Worm (Caenorhabditis elegans) whole organism, L2 larva: ENCODE results near the gene E01G6.2.

Experiments used
- R02D3.7 ChIP-seq: fragments of 150-350 bp; optimal IDR thresholded peaks from 2 replicates; lab custom pipeline; 2014; ENCODE audit warnings: missing biosample characterization, missing genetic modification characterization
- Y55F3AM.14 ChIP-seq: fragments of 200-800 bp; sonication (Bioruptor generic); optimal IDR thresholded peaks from 2 replicates; lab custom pipeline; 2018; ENCODE audit warnings: mild to moderate bottlenecking, missing genetic modification characterization, missing compliant biosample characterization
- ZK546.5 ChIP-seq: sonication (generic microtip); optimal IDR thresholded peaks from 2 replicates; lab custom pipeline; 2017; ENCODE audit warnings: missing biosample characterization, missing genetic modification characterization
- alr-1 ChIP-seq: fragments of 150-350 bp; optimal IDR thresholded peaks from 2 replicates; lab custom pipeline; 2014; ENCODE audit warnings: missing biosample characterization, missing genetic modification characterization
- ama-1 ChIP-seq: fragments of 150-350 bp; optimal IDR thresholded peaks from 2 replicates; lab custom pipeline; 2018; ENCODE audit warnings: inconsistent platforms
- ceh-16 ChIP-seq: fragments of 150-350 bp; optimal IDR thresholded peaks from 2 replicates; lab custom pipeline; 2014; ENCODE audit warnings: missing biosample characterization, missing genetic modification characterization
- ceh-82 ChIP-seq: fragments of 150-350 bp; optimal IDR thresholded peaks from 2 replicates; lab custom pipeline; 2014; ENCODE audit warnings: missing biosample characterization, missing genetic modification characterization
- dmd-4 ChIP-seq: sonication (generic microtip); optimal IDR thresholded peaks from 2 replicates; lab custom pipeline; 2017; ENCODE audit warnings: missing biosample characterization, missing genetic modification characterization
- egl-27 ChIP-seq: sonication (generic microtip); optimal IDR thresholded peaks from 3 replicates; lab custom pipeline; 2017; ENCODE audit warnings: missing biosample characterization, missing genetic modification reagents, missing genetic modification characterization
- elt-1 ChIP-seq: fragments of 150-350 bp; optimal IDR thresholded peaks from 2 replicates; lab custom pipeline; 2014; ENCODE audit warnings: missing biosample characterization, missing genetic modification characterization
- fos-1 ChIP-seq: fragments of 150-350 bp; optimal IDR thresholded peaks from 2 replicates; lab custom pipeline; 2014; ENCODE audit warnings: missing biosample characterization, missing genetic modification characterization
- gmeb-1 ChIP-seq: fragments of 150-350 bp; optimal IDR thresholded peaks from 2 replicates; lab custom pipeline; 2014; ENCODE audit warnings: missing biosample characterization, missing genetic modification characterization
- lin-11 ChIP-seq: fragments of 150-350 bp; sonication (generic microtip); optimal IDR thresholded peaks from 2 replicates; lab custom pipeline; 2014; ENCODE audit warnings: missing biosample characterization, missing genetic modification characterization, inconsistent platforms, mixed read lengths
- lin-13 ChIP-seq: fragments of 150-350 bp; optimal IDR thresholded peaks from 2 replicates; lab custom pipeline; 2014; ENCODE audit warnings: missing biosample characterization, missing genetic modification reagents, missing genetic modification characterization
- lin-39 ChIP-seq: fragments of 150-350 bp; optimal IDR thresholded peaks from 2 replicates; lab custom pipeline; 2014; ENCODE audit warnings: missing biosample characterization, missing genetic modification reagents, missing genetic modification characterization
- lsy-2 ChIP-seq, 2 experiments: fragments of 150-350 bp in 1 of 2; sonication (generic microtip) in 1 of 2; optimal IDR thresholded peaks; 2 replicates each; lab custom pipeline; 2014 to 2017; ENCODE audit warnings: missing biosample characterization in 2 of 2, missing genetic modification characterization in 2 of 2
- mab-5 ChIP-seq: fragments of 150-350 bp; optimal IDR thresholded peaks from 2 replicates; lab custom pipeline; 2014; ENCODE audit warnings: missing biosample characterization, missing genetic modification characterization
- mbf-1 ChIP-seq: sonication (generic microtip); optimal IDR thresholded peaks from 2 replicates; lab custom pipeline; 2017; ENCODE audit warnings: missing biosample characterization, missing genetic modification characterization
- nhr-10 ChIP-seq: sonication (generic microtip); optimal IDR thresholded peaks from 2 replicates; lab custom pipeline; 2017; ENCODE audit warnings: missing biosample characterization, missing genetic modification characterization
- nhr-129 ChIP-seq: fragments of 150-350 bp; optimal IDR thresholded peaks from 2 replicates; lab custom pipeline; 2014; ENCODE audit warnings: missing biosample characterization, missing genetic modification characterization
- nhr-23 ChIP-seq: fragments of 150-350 bp; optimal IDR thresholded peaks from 2 replicates; lab custom pipeline; 2014; ENCODE audit warnings: missing biosample characterization, missing genetic modification reagents, missing genetic modification characterization
- nhr-237 ChIP-seq: fragments of 150-350 bp; optimal IDR thresholded peaks from 2 replicates; lab custom pipeline; 2014; ENCODE audit warnings: missing biosample characterization, missing genetic modification characterization
- nhr-6 ChIP-seq: fragments of 150-350 bp; optimal IDR thresholded peaks from 2 replicates; lab custom pipeline; 2014; ENCODE audit warnings: missing biosample characterization, missing genetic modification characterization
- nhr-77 ChIP-seq: fragments of 150-350 bp; optimal IDR thresholded peaks from 2 replicates; lab custom pipeline; 2014; ENCODE audit warnings: missing biosample characterization, missing genetic modification characterization
- peb-1 ChIP-seq: fragments of 150-350 bp; optimal IDR thresholded peaks from 2 replicates; lab custom pipeline; 2014; ENCODE audit warnings: missing biosample characterization, missing genetic modification characterization
- sem-4 ChIP-seq: fragments of 150-350 bp; optimal IDR thresholded peaks from 2 replicates; lab custom pipeline; 2014; ENCODE audit warnings: missing biosample characterization, missing genetic modification reagents, missing genetic modification characterization
- skn-1 ChIP-seq: sonication (generic microtip); optimal IDR thresholded peaks from 2 replicates; lab custom pipeline; 2017; ENCODE audit warnings: missing biosample characterization, missing genetic modification characterization
- sma-3 ChIP-seq: sonication (generic microtip); optimal IDR thresholded peaks from 2 replicates; lab custom pipeline; 2016; ENCODE audit warnings: missing genetic modification reagents, missing genetic modification characterization, missing compliant biosample characterization
- sma-9 ChIP-seq, 2 experiments: fragments of 150-350 bp in 1 of 2; sonication (generic microtip) in 1 of 2; optimal IDR thresholded peaks; 2 replicates each; lab custom pipeline; 2014 to 2016; ENCODE audit warnings: missing genetic modification characterization in 2 of 2, mild to moderate bottlenecking in 1 of 2, missing biosample characterization in 1 of 2, missing compliant biosample characterization in 1 of 2, missing genetic modification reagents in 1 of 2, moderate library complexity in 1 of 2
- snpc-4 ChIP-seq: fragments of 150-350 bp; optimal IDR thresholded peaks from 2 replicates; lab custom pipeline; 2014; ENCODE audit warnings: missing biosample characterization, missing genetic modification characterization
- unc-55 ChIP-seq: fragments of 150-350 bp; sonication (generic microtip); optimal IDR thresholded peaks from 3 replicates; lab custom pipeline; 2014; ENCODE audit warnings: missing biosample characterization, missing genetic modification reagents, missing genetic modification characterization
- zag-1 ChIP-seq: fragments of 150-350 bp; optimal IDR thresholded peaks from 2 replicates; lab custom pipeline; 2014; ENCODE audit warnings: missing biosample characterization, missing genetic modification characterization
- ztf-11 ChIP-seq: sonication (generic microtip); optimal IDR thresholded peaks from 2 replicates; lab custom pipeline; 2017; ENCODE audit warnings: missing biosample characterization, missing genetic modification characterization
- ztf-4 ChIP-seq: fragments of 150-350 bp; optimal IDR thresholded peaks from 2 replicates; lab custom pipeline; 2014; ENCODE audit warnings: missing biosample characterization, missing genetic modification characterization

Gene E01G6.2

DNA sequence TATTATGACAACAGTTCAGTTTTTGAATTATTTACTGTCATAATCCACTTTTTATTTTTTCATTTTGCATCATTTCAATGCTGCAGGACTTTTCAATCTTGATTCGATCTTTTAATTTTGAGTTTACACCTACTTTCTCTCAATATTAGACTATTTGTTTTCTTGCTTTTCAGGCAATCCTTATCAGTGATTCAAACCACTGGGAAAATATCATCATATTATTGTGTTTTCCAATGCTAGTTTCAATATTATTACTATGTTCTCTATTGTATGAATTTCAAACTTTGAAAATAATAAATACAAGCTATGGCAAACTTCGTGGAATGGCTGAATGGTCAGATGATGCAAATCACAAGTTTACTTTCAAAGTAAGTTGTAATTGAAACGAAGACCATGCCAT lies 37.0 kb upstream of the E01G6.2 start, which contains the start of gene cest-8:
cest-8 (plus strand) TSS at position 184 of the 400 bp plus-strand sequence.
- TF ChIP-seq sma-3 (no peak), ceh-16 (tag; lab: Kevin White, UChicago) (no peak), ztf-4 (tag; lab: Kevin White, UChicago) (no peak), nhr-23 (tag; lab: Kevin White, UChicago) (no peak), lsy-2 (tag; optimal IDR thresholded peaks at IDR 0.05; lab: Kevin White, UChicago) (no peak), ztf-11 (tag; lab: Kevin White, UChicago) (no peak), nhr-6 (no peak), Y55F3AM.14 (GFP tag; lab: Kevin White, UChicago) (no peak), fos-1 (no peak), gmeb-1 (tag; lab: Kevin White, UChicago) (no peak), zag-1 (tag; lab: Kevin White, UChicago) (no peak), nhr-77 (tag; lab: Kevin White, UChicago) (no peak), elt-1 (no peak)

DNA sequence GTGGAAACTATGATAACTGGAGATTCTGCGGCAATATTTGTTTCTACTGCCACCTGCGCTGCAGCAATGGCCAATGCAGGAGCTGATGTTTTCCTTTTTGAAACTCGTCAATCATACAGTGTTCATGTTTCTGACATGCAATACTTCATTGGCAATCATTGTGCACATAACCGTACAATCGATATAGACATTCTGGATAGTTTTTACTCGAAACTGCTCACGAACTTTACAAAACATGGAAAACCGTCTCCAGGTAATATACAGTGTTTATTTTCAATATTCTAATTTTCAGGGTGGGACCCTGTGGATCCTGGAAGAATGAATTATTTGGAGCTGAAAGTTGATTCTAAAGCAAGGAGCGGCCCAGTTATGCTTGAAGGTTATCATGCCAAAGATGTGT lies 34.6 kb upstream of the E01G6.2 start, which contains the start of gene cest-9.2:
cest-9.2 (plus strand) TSS at position 301 of the 400 bp plus-strand sequence.
- no peak for TF ChIP-seq nhr-10 (tag; lab: Kevin White, UChicago)
- no peak for TF ChIP-seq lin-13 (GFP tag; lab: Kevin White, UChicago)
- no peak for TF ChIP-seq gmeb-1 (tag; lab: Kevin White, UChicago)
- no peak for TF ChIP-seq mab-5 (tag; lab: Kevin White, UChicago)
- TF ChIP-seq fos-1 = no peak
- TF ChIP-seq lsy-2 (tag; optimal IDR thresholded peaks at IDR 0.05; lab: Kevin White, UChicago) = no peak
- no peak for TF ChIP-seq ZK546.5 (tag; lab: Kevin White, UChicago)
- no peak for TF ChIP-seq alr-1
- no peak for TF ChIP-seq ztf-11 (tag; lab: Kevin White, UChicago)
- no peak for TF ChIP-seq sma-9 (GFP tag; optimal IDR thresholded peaks at IDR 0.05; lab: Kevin White, UChicago)
- no peak for TF ChIP-seq sma-9 (tag; optimal IDR thresholded peaks at IDR 0.05; lab: Kevin White, UChicago)
- no peak for TF ChIP-seq ceh-82 (tag; lab: Kevin White, UChicago)
- no peak for TF ChIP-seq ztf-4 (tag; lab: Kevin White, UChicago)
- no peak for TF ChIP-seq mbf-1

DNA sequence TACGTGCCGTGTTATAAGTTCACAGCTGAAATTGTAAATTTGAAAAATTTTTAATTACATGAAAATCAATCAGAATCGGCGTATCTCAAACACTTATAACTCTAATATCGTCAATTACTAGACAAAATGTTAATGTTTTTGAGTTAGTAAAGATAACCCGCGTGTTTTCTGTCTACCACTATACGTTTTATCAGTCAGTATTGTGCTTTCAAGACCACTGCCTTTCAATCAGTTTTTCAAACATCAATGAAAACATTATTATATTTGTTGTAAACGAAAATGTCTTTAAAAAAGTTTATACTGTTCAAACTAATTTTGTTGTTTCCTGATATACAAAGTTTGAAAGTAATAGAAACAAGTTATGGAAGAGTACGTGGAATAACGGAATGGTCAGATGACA lies 33.7 kb upstream of the E01G6.2 start:
- TF ChIP-seq egl-27 (tag; lab: Kevin White, UChicago) = no peak
- no peak for TF ChIP-seq ceh-82 (tag; lab: Kevin White, UChicago)
- no peak for TF ChIP-seq skn-1 (tag; lab: Kevin White, UChicago)
- no peak for TF ChIP-seq lin-11 (tag; lab: Kevin White, UChicago)
- no peak for TF ChIP-seq dmd-4 (tag; lab: Kevin White, UChicago)
- no peak for TF ChIP-seq R02D3.7 (tag; lab: Kevin White, UChicago)
- no peak for TF ChIP-seq ceh-16 (tag; lab: Kevin White, UChicago)
- TF ChIP-seq nhr-237 (tag; lab: Kevin White, UChicago) = no peak
- TF ChIP-seq nhr-10 (tag; lab: Kevin White, UChicago) = no peak
- no peak for TF ChIP-seq lin-39 (tag; lab: Kevin White, UChicago)
- no peak for TF ChIP-seq snpc-4
- TF ChIP-seq sma-3 = no peak
- no peak for TF ChIP-seq ama-1 (lab: Kevin White, UChicago)
- TF ChIP-seq nhr-77 (tag; lab: Kevin White, UChicago) = no peak
- no peak for TF ChIP-seq zag-1 (tag; lab: Kevin White, UChicago)
- TF ChIP-seq peb-1 (tag; lab: Kevin White, UChicago) = no peak
- TF ChIP-seq fos-1 = no peak
- no peak for TF ChIP-seq unc-55 (GFP tag; lab: Kevin White, UChicago)
- TF ChIP-seq nhr-129 (tag; lab: Kevin White, UChicago) = no peak

DNA sequence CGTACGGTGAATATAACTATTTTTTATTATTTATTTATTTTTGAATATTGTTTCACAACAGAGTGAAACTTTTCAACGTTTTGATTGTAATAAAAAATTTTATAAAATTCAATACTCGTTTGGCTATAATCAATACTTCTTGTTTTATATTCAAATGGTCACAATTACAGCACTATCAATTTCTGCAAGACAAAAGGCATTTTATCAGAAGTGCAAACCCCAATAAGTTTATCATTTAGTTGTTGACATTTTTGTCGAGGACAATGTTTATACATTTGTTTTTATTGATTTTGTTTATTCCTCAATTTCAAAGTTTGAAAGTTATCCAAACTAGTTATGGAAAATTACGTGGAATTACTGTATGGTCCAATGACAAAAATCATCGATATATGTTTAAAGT lies 30.5 kb upstream of the E01G6.2 start, which contains the start of gene cest-9.1:
cest-9.1 (plus strand) TSS at position 213 of the 400 bp plus-strand sequence.
- TF ChIP-seq fos-1 (peak; percentile 57), sma-9 (GFP tag; optimal IDR thresholded peaks at IDR 0.05; lab: Kevin White, UChicago) (no peak), sma-9 (tag; optimal IDR thresholded peaks at IDR 0.05; lab: Kevin White, UChicago) (no peak), R02D3.7 (tag; lab: Kevin White, UChicago) (no peak)

DNA sequence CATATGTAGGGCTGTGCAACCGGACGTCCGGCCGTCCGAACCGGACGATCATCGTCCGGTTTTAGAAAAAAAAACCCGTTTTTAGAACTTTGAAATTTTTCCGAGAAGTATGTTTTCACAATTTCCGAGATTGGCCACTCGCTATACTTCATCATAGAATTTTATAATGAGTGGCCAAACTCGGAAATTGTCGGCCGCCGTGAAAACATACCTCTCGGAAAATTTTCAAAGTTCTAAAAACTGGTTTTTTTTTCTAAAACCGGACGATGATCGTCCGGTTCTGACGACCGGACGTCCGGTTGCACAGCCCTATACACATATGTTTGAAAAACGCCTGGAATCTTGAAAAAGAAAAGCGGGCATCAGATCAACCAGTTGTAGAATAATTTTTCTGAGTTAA lies 29.3 kb upstream of the E01G6.2 start:
- TF ChIP-seq lin-39 (tag; lab: Kevin White, UChicago) (no peak), sem-4 (tag; lab: Kevin White, UChicago) (no peak)
